Fruit fly (Drosophila melanogaster) whole organism, embryonic: Measurements from ENCODE around the gene CG17612.

Experiments used
- CG11093 ChIP-seq: fragments of 200-800 bp; sonication (Bioruptor generic); IDR thresholded peaks from 3 replicates; pipeline ENCODE4 v1.3.6; 2022; ENCODE audit warnings: missing biosample characterization, missing genetic modification characterization
- CG13287 ChIP-seq: fragments of 200-800 bp; sonication (Bioruptor generic); IDR thresholded peaks from 2 replicates; pipeline ENCODE4 v1.3.6; 2022; ENCODE audit warnings: missing biosample characterization, missing genetic modification characterization; ENCODE audit not compliant: partially characterized antibody
- CG17612 ChIP-seq: fragments of 200-800 bp; sonication (Bioruptor generic); IDR thresholded peaks from 2 replicates; pipeline ENCODE4 v1.3.6; 2022; ENCODE audit warnings: missing biosample characterization, missing genetic modification characterization
- CG18262 ChIP-seq: fragments of 200-800 bp; optimal IDR thresholded peaks from 3 replicates; lab custom pipeline; 2019; ENCODE audit warnings: missing biosample characterization, mild to moderate bottlenecking, missing genetic modification characterization, moderate library complexity
- CG1832 ChIP-seq: fragments of 200-800 bp; sonication (Bioruptor generic); optimal IDR thresholded peaks from 2 replicates; lab custom pipeline; 2017; ENCODE audit warnings: missing biosample characterization, mild to moderate bottlenecking, missing genetic modification characterization, inconsistent platforms
- CG18764 ChIP-seq: fragments of 200-800 bp; sonication (Bioruptor generic); optimal IDR thresholded peaks from 3 replicates; lab custom pipeline; 2016; ENCODE audit warnings: missing biosample characterization, missing genetic modification characterization
- CG5180 ChIP-seq: fragments of 200-800 bp; sonication (Bioruptor generic); optimal IDR thresholded peaks from 3 replicates; lab custom pipeline; 2017; ENCODE audit warnings: missing biosample characterization, missing genetic modification characterization, mild to moderate bottlenecking, moderate library complexity, missing genetic modification reagents
- CG6765 ChIP-seq: fragments of 200-800 bp; sonication (Bioruptor generic); optimal IDR thresholded peaks from 3 replicates; lab custom pipeline; 2017; ENCODE audit warnings: missing biosample characterization, mild to moderate bottlenecking, missing genetic modification characterization
- CG6813 ChIP-seq: fragments of 200-800 bp; sonication (Bioruptor generic); optimal IDR thresholded peaks from 2 replicates; lab custom pipeline; 2017; ENCODE audit warnings: missing biosample characterization, missing genetic modification characterization, mild to moderate bottlenecking, moderate library complexity, missing genetic modification reagents
- CG6854 ChIP-seq: fragments of 200-800 bp; sonication (Bioruptor generic); optimal IDR thresholded peaks from 3 replicates; lab custom pipeline; 2017; ENCODE audit warnings: missing biosample characterization, mild to moderate bottlenecking, missing genetic modification characterization
- CG9932 ChIP-seq: fragments of 200-800 bp; sonication (Bioruptor generic); IDR thresholded peaks from 2 replicates; pipeline ENCODE4 v1.3.6; 2022; ENCODE audit warnings: missing biosample characterization, missing genetic modification characterization
- CHES-1-like ChIP-seq: fragments of 200-800 bp; sonication (Bioruptor generic); optimal IDR thresholded peaks from 2 replicates; lab custom pipeline; 2016; ENCODE audit warnings: missing biosample characterization, missing genetic modification characterization
- CTCF ChIP-seq: fragments of 200-800 bp; sonication (Bioruptor generic); optimal IDR thresholded peaks from 2 replicates; lab custom pipeline; 2017; ENCODE audit warnings: missing biosample characterization, mild to moderate bottlenecking, missing genetic modification characterization, moderate library complexity
- Dp ChIP-seq: fragments of 200-800 bp; sonication (Bioruptor generic); optimal IDR thresholded peaks from 2 replicates; lab custom pipeline; 2018; ENCODE audit warnings: missing biosample characterization, mild to moderate bottlenecking, missing genetic modification characterization, moderate library complexity
- Drgx ChIP-seq: fragments of 200-800 bp; sonication (Bioruptor generic); IDR thresholded peaks from 2 replicates; pipeline ENCODE4 v1.3.6; 2022; ENCODE audit warnings: missing biosample characterization, missing genetic modification characterization
- E2f2 ChIP-seq: fragments of 200-800 bp; sonication (Bioruptor generic); IDR thresholded peaks from 2 replicates; pipeline ENCODE4 v1.3.6; 2022; ENCODE audit warnings: missing biosample characterization, missing genetic modification characterization
- GATAe ChIP-seq: fragments of 200-800 bp; sonication (Bioruptor generic); conservative IDR thresholded peaks from 2 replicates; pipeline ENCODE4 v1.3.6; 2022; ENCODE audit warnings: missing biosample characterization, missing genetic modification characterization
- H2.0 ChIP-seq: fragments of 200-800 bp; sonication (Bioruptor generic); IDR thresholded peaks from 2 replicates; pipeline ENCODE4 v1.3.6; 2022; ENCODE audit warnings: missing biosample characterization, missing genetic modification characterization
- Mad ChIP-seq: fragments of 200-800 bp; sonication (Bioruptor generic); optimal IDR thresholded peaks from 2 replicates; lab custom pipeline; 2016; ENCODE audit warnings: missing biosample characterization, missing genetic modification characterization
- Myb ChIP-seq: fragments of 200-800 bp; sonication (Bioruptor generic); optimal IDR thresholded peaks from 2 replicates; lab custom pipeline; 2016; ENCODE audit warnings: missing biosample characterization, missing genetic modification characterization
- Ptx1 ChIP-seq: fragments of 200-800 bp; sonication (Bioruptor generic); IDR thresholded peaks from 2 replicates; pipeline ENCODE4 v1.3.6; 2022; ENCODE audit warnings: missing biosample characterization, missing genetic modification characterization
- Sox102F ChIP-seq: fragments of 200-800 bp; sonication (Bioruptor generic); optimal IDR thresholded peaks from 2 replicates; lab custom pipeline; 2018; ENCODE audit warnings: missing biosample characterization, mild to moderate bottlenecking, missing genetic modification characterization, moderate library complexity
- Trl ChIP-seq, 3 experiments: fragments of >200 bp in 2 of 3; fragments of 200-800 bp in 1 of 3; sonication (Bioruptor generic) in 1 of 3; optimal IDR thresholded peaks; 2 replicates in 1 of 3; 3 replicates in 2 of 3; lab custom pipeline; 2016 to 2017; ENCODE audit warnings: missing biosample characterization in 1 of 3, missing genetic modification characterization in 1 of 3
- chinmo ChIP-seq: fragments of 200-800 bp; sonication (Bioruptor generic); IDR thresholded peaks from 4 replicates; pipeline ENCODE4 v1.3.6; 2022; ENCODE audit warnings: missing biosample characterization, missing genetic modification characterization; ENCODE audit not compliant: partially characterized antibody
- croc ChIP-seq: fragments of 200-800 bp; sonication (Bioruptor generic); conservative IDR thresholded peaks from 3 replicates; pipeline ENCODE4 v1.3.6; 2022; ENCODE audit warnings: missing biosample characterization, missing genetic modification characterization
- crol ChIP-seq: fragments of 200-800 bp; sonication (Bioruptor generic); IDR thresholded peaks from 2 replicates; pipeline ENCODE4 v1.3.6; 2022; ENCODE audit warnings: missing biosample characterization, missing genetic modification characterization
- cwo ChIP-seq: fragments of 200-800 bp; sonication (Bioruptor generic); optimal IDR thresholded peaks from 3 replicates; lab custom pipeline; 2017; ENCODE audit warnings: missing biosample characterization, missing genetic modification characterization, mild to moderate bottlenecking, moderate library complexity, missing genetic modification reagents
- eve ChIP-seq, 2 experiments: fragments of >200 bp; optimal IDR thresholded peaks; 2 replicates each; lab custom pipeline; 2017; ENCODE audit warnings: missing biosample characterization in 2 of 2, missing genetic modification characterization in 2 of 2
- exex ChIP-seq: fragments of 200-800 bp; sonication (Bioruptor generic); optimal IDR thresholded peaks from 4 replicates; lab custom pipeline; 2018; ENCODE audit warnings: missing biosample characterization, mild to moderate bottlenecking, missing genetic modification characterization, moderate library complexity
- gce ChIP-seq: fragments of 200-800 bp; sonication (Bioruptor generic); IDR thresholded peaks from 3 replicates; pipeline ENCODE4 v1.3.6; 2022; ENCODE audit warnings: missing biosample characterization, missing genetic modification characterization
- gcm ChIP-seq: fragments of 200-800 bp; sonication (Bioruptor generic); optimal IDR thresholded peaks from 2 replicates; lab custom pipeline; 2019; ENCODE audit warnings: missing biosample characterization, mild to moderate bottlenecking, missing genetic modification characterization, moderate library complexity
- inv ChIP-seq: fragments of 200-800 bp; sonication (Bioruptor generic); IDR thresholded peaks from 2 replicates; pipeline ENCODE4 v1.3.6; 2022; ENCODE audit warnings: missing biosample characterization, missing genetic modification characterization; ENCODE audit not compliant: partially characterized antibody
- kay ChIP-seq: fragments of 200-800 bp; sonication (Bioruptor generic); optimal IDR thresholded peaks from 2 replicates; lab custom pipeline; 2016; ENCODE audit warnings: missing biosample characterization, missing genetic modification characterization
- mirr ChIP-seq: fragments of 200-800 bp; sonication (Bioruptor generic); optimal IDR thresholded peaks from 3 replicates; lab custom pipeline; 2018; ENCODE audit warnings: missing biosample characterization, mild to moderate bottlenecking, missing genetic modification characterization
- p53 ChIP-seq: fragments of 200-800 bp; sonication (Bioruptor generic); optimal IDR thresholded peaks from 2 replicates; lab custom pipeline; 2016; ENCODE audit warnings: missing biosample characterization, missing genetic modification characterization
- prd ChIP-seq, 3 experiments: fragments of >200 bp in 2 of 3; fragments of 200-800 bp in 1 of 3; sonication (Bioruptor generic) in 1 of 3; optimal IDR thresholded peaks in 2 of 3; IDR thresholded peaks in 1 of 3; 2 replicates in 2 of 3; 3 replicates in 1 of 3; pipeline versions ENCODE4 v1.3.6 to Lab custom; 2017 to 2022; ENCODE audit warnings: missing biosample characterization in 1 of 3, missing genetic modification characterization in 1 of 3
- psq ChIP-seq: fragments of 200-800 bp; sonication (Bioruptor generic); optimal IDR thresholded peaks from 2 replicates; lab custom pipeline; 2017; ENCODE audit warnings: missing biosample characterization, missing genetic modification characterization
- pzg ChIP-seq: fragments of 200-800 bp; sonication (Bioruptor generic); optimal IDR thresholded peaks from 3 replicates; lab custom pipeline; 2018; ENCODE audit warnings: missing biosample characterization, mild to moderate bottlenecking, missing genetic modification characterization, moderate library complexity
- run ChIP-seq: fragments of 200-800 bp; sonication (Bioruptor generic); optimal IDR thresholded peaks from 3 replicates; lab custom pipeline; 2018; ENCODE audit warnings: missing biosample characterization, mild to moderate bottlenecking, missing genetic modification characterization
- slp2 ChIP-seq: fragments of 200-800 bp; sonication (Bioruptor generic); optimal IDR thresholded peaks from 2 replicates; lab custom pipeline; 2016; ENCODE audit warnings: missing biosample characterization, missing genetic modification characterization
- ssp ChIP-seq: fragments of 200-800 bp; sonication (Bioruptor generic); IDR thresholded peaks from 2 replicates; pipeline ENCODE4 v1.3.6; 2022; ENCODE audit warnings: missing biosample characterization, missing genetic modification characterization
- tgo ChIP-seq: fragments of 200-800 bp; sonication (Bioruptor generic); IDR thresholded peaks from 3 replicates; pipeline ENCODE4 v1.3.6; 2022; ENCODE audit warnings: missing biosample characterization, missing genetic modification characterization

The CG17612 gene

dm6 chr2L:4332962-4333757 lies 49.4 kb downstream of the CG17612 start (continued):
- peak; percentile 64 for TF ChIP-seq CG6765 (GFP tag; lab: Kevin White, UChicago)
- TF ChIP-seq CG1832 (GFP tag; lab: Kevin White, UChicago): peak; percentile 3
- TF ChIP-seq Mad (GFP tag; lab: Kevin White, UChicago): peak; percentile 48
- TF ChIP-seq inv: no peak
- TF ChIP-seq CG6813 (GFP tag; lab: Kevin White, UChicago): peak; percentile 66
- TF ChIP-seq tgo (GFP tag; lab: Robert Waterston, UW): peak; percentile 78
- TF ChIP-seq CG18764 (GFP tag; lab: Kevin White, UChicago): peak; percentile 81
- peak; percentile 94 for TF ChIP-seq Drgx
- TF ChIP-seq, all 482 proteins: peak for 409

dm6 chr2L:4332583-4332961 lies 50.0 kb downstream of the CG17612 start:
- no peak for TF ChIP-seq gcm (GFP tag; lab: Kevin White, UChicago)
- peak in 1 of 2 experiments; percentile 77 for TF ChIP-seq eve (GFP tag; optimal IDR thresholded peaks at IDR 0.05; lab: Kevin White, UChicago)
- peak; percentile 61 for TF ChIP-seq mirr
- no peak for TF ChIP-seq run (tag; lab: Kevin White, UChicago)
- TF ChIP-seq CG18262 (tag; lab: Kevin White, UChicago): no peak
- no peak for TF ChIP-seq cwo
- TF ChIP-seq kay (GFP tag; lab: Kevin White, UChicago): peak; percentile 46
- TF ChIP-seq ssp (GFP tag; lab: Robert Waterston, UW): no peak
- no peak for TF ChIP-seq pzg (GFP tag; lab: Kevin White, UChicago)
- no peak for TF ChIP-seq CHES-1-like (GFP tag; lab: Kevin White, UChicago)
- no peak for TF ChIP-seq Sox102F
- peak; percentile 56 for TF ChIP-seq exex
- no peak for TF ChIP-seq H2.0
- TF ChIP-seq crol (GFP tag; lab: Robert Waterston, UW): peak; percentile 71
- TF ChIP-seq GATAe (GFP tag; lab: Robert Waterston, UW): peak; percentile 57
- TF ChIP-seq CG6854 (GFP tag; lab: Kevin White, UChicago): no peak
- TF ChIP-seq CG17612 (GFP tag; lab: Robert Waterston, UW): no peak
- TF ChIP-seq prd (optimal IDR thresholded peaks at IDR 0.05; lab: Kevin White, UChicago): no peak
- TF ChIP-seq prd (GFP tag; IDR thresholded peaks at IDR 0.05; lab: Robert Waterston, UW): no peak
- no peak for TF ChIP-seq CG11093 (GFP tag; lab: Robert Waterston, UW)
- no peak for TF ChIP-seq CG9932 (GFP tag; lab: Robert Waterston, UW)
- TF ChIP-seq psq (GFP tag; lab: Kevin White, UChicago): no peak
- no peak for TF ChIP-seq croc (GFP tag; lab: Robert Waterston, UW)

- no peak for TF ChIP-seq p53 (GFP tag; lab: Kevin White, UChicago)
- TF ChIP-seq kay (GFP tag; lab: Kevin White, UChicago): peak; percentile 6
- peak; percentile 79 for TF ChIP-seq Myb
- peak; percentile 8 for TF ChIP-seq CG5180 (GFP tag; lab: Kevin White, UChicago)
- TF ChIP-seq Ptx1 (GFP tag; lab: Robert Waterston, UW): no peak
- peak in 1 of 2 experiments; percentile 21 for TF ChIP-seq Trl (optimal IDR thresholded peaks at IDR 0.05; lab: Kevin White, UChicago)
- TF ChIP-seq Trl (GFP tag; optimal IDR thresholded peaks at IDR 0.05; lab: Kevin White, UChicago): no peak
- TF ChIP-seq chinmo (GFP tag; lab: Robert Waterston, UW): peak; percentile 50; the same call in 1 of the 4 replicates
- peak; percentile 27; the same call in 1 of the 2 replicates for TF ChIP-seq CG13287
- no peak for TF ChIP-seq slp2 (GFP tag; lab: Kevin White, UChicago)
- TF ChIP-seq CTCF (GFP tag; lab: Kevin White, UChicago): peak; percentile 35
- TF ChIP-seq Dp: peak; percentile 86
- TF ChIP-seq gce: no peak
- peak; percentile 90 for TF ChIP-seq E2f2 (GFP tag; lab: Robert Waterston, UW)
These were observed 50.7 kb downstream of the CG17612 start for dm6 chr2L:4331779-4332328.
